Fruit fly (Drosophila melanogaster): ENCODE data around the gene Arts.
A peak's percentile ranks its signal among the peaks of the same experiment; 100 is the strongest.

Arts gene

DNA sequence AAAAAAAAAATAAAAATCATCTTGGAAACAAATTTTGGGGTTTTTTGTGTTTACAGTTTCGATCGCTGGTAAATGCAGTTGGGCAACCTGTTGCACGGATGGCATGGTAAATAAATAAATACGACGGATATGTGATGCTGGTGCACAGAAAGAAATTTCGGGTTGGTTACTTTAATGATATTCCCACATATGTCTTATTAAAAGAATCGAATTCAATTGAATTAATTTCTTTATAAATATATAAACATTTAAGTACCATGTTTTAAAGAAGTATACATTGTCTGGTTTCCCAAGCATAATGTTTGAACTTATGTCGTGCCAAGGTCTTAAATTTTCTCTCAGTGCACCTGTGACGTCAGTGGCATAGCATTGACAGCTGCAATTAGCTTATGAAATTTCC, 35.2 kb upstream of the Arts start (continued):
- TF ChIP-seq CG10565 (GFP tag; optimal IDR thresholded peaks at IDR 0.05): no peak
- TF ChIP-seq cg (GFP tag; optimal IDR thresholded peaks at IDR 0.05): no peak
- TF ChIP-seq CG17385 (GFP tag; optimal IDR thresholded peaks at IDR 0.05): peak; percentile 59
- TF ChIP-seq CG4282 (GFP tag; optimal IDR thresholded peaks at IDR 0.05): no peak
- no peak for TF ChIP-seq crp (GFP tag; optimal IDR thresholded peaks at IDR 0.05)
- TF ChIP-seq gce (GFP tag; IDR thresholded peaks at IDR 0.05): peak; percentile 50; the same call in 1 of the 3 replicates
- TF ChIP-seq cwo (GFP tag; optimal IDR thresholded peaks at IDR 0.05): peak; percentile 29
- TF ChIP-seq CG13624 (GFP tag; optimal IDR thresholded peaks at IDR 0.05): no peak
- TF ChIP-seq gt (GFP tag; IDR thresholded peaks at IDR 0.05): no peak
- TF ChIP-seq CG4424 (GFP tag; optimal IDR thresholded peaks at IDR 0.05): peak; percentile 65
- TF ChIP-seq CG1792 (GFP tag; optimal IDR thresholded peaks at IDR 0.05): no peak
- TF ChIP-seq shn (GFP tag; optimal IDR thresholded peaks at IDR 0.05): no peak
- peak; percentile 67 for TF ChIP-seq CG10267 (tag; optimal IDR thresholded peaks at IDR 0.05)
- TF ChIP-seq Awh (GFP tag; IDR thresholded peaks at IDR 0.05): no peak
- TF ChIP-seq bsh (GFP tag; optimal IDR thresholded peaks at IDR 0.05): peak in 1 of 2 experiments; percentile 84
- peak; percentile 26 for TF ChIP-seq HmgZ (tag; optimal IDR thresholded peaks at IDR 0.05)
- TF ChIP-seq so (GFP tag; IDR thresholded peaks at IDR 0.05): no peak
- TF ChIP-seq Side (GFP tag; optimal IDR thresholded peaks at IDR 0.05): no peak
- TF ChIP-seq Six4 (GFP tag; optimal IDR thresholded peaks at IDR 0.05): peak; percentile 42
- peak; percentile 22 for TF ChIP-seq tio (GFP tag; optimal IDR thresholded peaks at IDR 0.05)
- TF ChIP-seq ci (GFP tag; IDR thresholded peaks at IDR 0.05): peak; percentile 85
- no peak for TF ChIP-seq kay (GFP tag; optimal IDR thresholded peaks at IDR 0.05)
- no peak for TF ChIP-seq z (GFP tag; IDR thresholded peaks at IDR 0.05)
- no peak for TF ChIP-seq CG34376 (GFP tag; optimal IDR thresholded peaks at IDR 0.05)
- TF ChIP-seq Oli (tag; optimal IDR thresholded peaks at IDR 0.05): peak; percentile 71
- peak; percentile 25 for TF ChIP-seq Hsf (GFP tag; optimal IDR thresholded peaks at IDR 0.05)
- peak; percentile 83 for TF ChIP-seq CG2712 (tag; optimal IDR thresholded peaks at IDR 0.05)
- no peak for TF ChIP-seq tll (GFP tag; optimal IDR thresholded peaks at IDR 0.05)
- no peak for TF ChIP-seq Stat92E (GFP tag; optimal IDR thresholded peaks at IDR 0.05)
- 0 out of 3 replicates have a peak, but pooled peaks have one; percentile 58 for TF ChIP-seq ken (GFP tag; IDR thresholded peaks at IDR 0.05)
- TF ChIP-seq CG1024 (GFP tag; IDR thresholded peaks at IDR 0.05): peak; percentile 32; the same call in 1 of the 2 replicates
- TF ChIP-seq Hr3 (GFP tag; optimal IDR thresholded peaks at IDR 0.05): peak; percentile 43
- peak; percentile 27 for TF ChIP-seq jing (GFP tag; optimal IDR thresholded peaks at IDR 0.05)
- TF ChIP-seq pum (GFP tag; optimal IDR thresholded peaks at IDR 0.05): no peak
- no peak for TF ChIP-seq CG6272 (GFP tag; IDR thresholded peaks at IDR 0.05)
- TF ChIP-seq vnd (GFP tag; IDR thresholded peaks at IDR 0.05; ENCODE audit: partially characterized antibody): no peak
- no peak for TF ChIP-seq pho (GFP tag; optimal IDR thresholded peaks at IDR 0.05)
- TF ChIP-seq tin (GFP tag; optimal IDR thresholded peaks at IDR 0.05): peak; percentile 44
- TF ChIP-seq gro (GFP tag; optimal IDR thresholded peaks at IDR 0.05): no peak
- no peak for TF ChIP-seq usp (GFP tag; optimal IDR thresholded peaks at IDR 0.05)
- TF ChIP-seq CG10543 (GFP tag; optimal IDR thresholded peaks at IDR 0.05): peak; percentile 33
- 0 out of 3 replicates have a peak, but pooled peaks have one; percentile 19 for TF ChIP-seq CG11695 (GFP tag; IDR thresholded peaks at IDR 0.05)
- peak; percentile 49 for TF ChIP-seq Chrac-16 (GFP tag; optimal IDR thresholded peaks at IDR 0.05)
- no peak for TF ChIP-seq B-H2 (GFP tag; optimal IDR thresholded peaks at IDR 0.05)
- TF ChIP-seq stc (GFP tag; IDR thresholded peaks at IDR 0.05): peak; percentile 56
- peak; percentile 73 for TF ChIP-seq fd96Cb (tag; optimal IDR thresholded peaks at IDR 0.05)
- TF ChIP-seq maf-S (GFP tag; optimal IDR thresholded peaks at IDR 0.05): no peak
- TF ChIP-seq mam (GFP tag; optimal IDR thresholded peaks at IDR 0.05): no peak
- peak; percentile 38 for TF ChIP-seq Fer1 (GFP tag; optimal IDR thresholded peaks at IDR 0.05)
- no peak for TF ChIP-seq Pdp1 (GFP tag; optimal IDR thresholded peaks at IDR 0.05)
- peak; percentile 77 for TF ChIP-seq CG18262 (tag; optimal IDR thresholded peaks at IDR 0.05)

Measured in whole organism, embryonic.